Worm (Caenorhabditis elegans): Measurements from ENCODE around the gene F58F12.12.

Gene F58F12.12

DNA sequence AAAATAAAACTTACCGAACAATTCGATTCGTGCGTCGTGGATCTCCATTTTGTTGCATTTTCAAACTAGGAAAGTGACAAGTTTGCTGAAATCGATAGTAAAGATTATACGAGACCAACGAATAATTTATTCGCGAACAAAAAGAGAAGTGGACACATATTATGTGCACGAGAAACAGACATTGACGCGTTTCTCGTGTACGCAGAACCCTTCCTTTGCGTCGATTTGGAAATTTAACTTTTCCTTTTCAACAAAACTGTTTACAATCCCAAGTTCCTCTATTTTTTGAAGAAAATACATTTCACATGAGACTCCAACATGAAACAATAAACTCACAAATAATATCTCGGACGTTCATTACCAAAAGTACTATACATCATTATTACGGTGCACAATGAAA lies 20.1 kb upstream of the F58F12.12 start, which contains the start of gene K10B2.4 (continued):
- TF ChIP-seq sdz-12 (GFP tag; optimal IDR thresholded peaks at IDR 0.05), result no peak
- peak; percentile 7 for TF ChIP-seq spr-3 (GFP tag; optimal IDR thresholded peaks at IDR 0.05)
- peak in 1 of 2 experiments; percentile 8 for TF ChIP-seq hif-1 (tag; optimal IDR thresholded peaks at IDR 0.05)
- TF ChIP-seq jun-1 (tag; optimal IDR thresholded peaks at IDR 0.05), result no peak
- no peak for TF ChIP-seq egl-43 (GFP tag; IDR thresholded peaks at IDR 0.05)
- no peak for TF ChIP-seq zfp-2 (tag; optimal IDR thresholded peaks at IDR 0.05)
- no peak for TF ChIP-seq lin-39 (tag; optimal IDR thresholded peaks at IDR 0.05)
- peak; percentile 36 for TF ChIP-seq lin-13 (GFP tag; optimal IDR thresholded peaks at IDR 0.05)
- TF ChIP-seq nhr-237 (tag; optimal IDR thresholded peaks at IDR 0.05), result no peak
- peak; percentile 46; the same call in 1 of the 2 replicates for TF ChIP-seq ceh-20 (GFP tag; IDR thresholded peaks at IDR 0.05)
- no peak for TF ChIP-seq Y48G9A.11 (GFP tag; IDR thresholded peaks at IDR 0.05)
- TF ChIP-seq dmd-8 (GFP tag; IDR thresholded peaks at IDR 0.05), result no peak
- TF ChIP-seq zfp-3 (GFP tag; conservative IDR thresholded peaks at IDR 0.05), result no peak
- TF ChIP-seq hlh-30 (tag; optimal IDR thresholded peaks at IDR 0.05; ENCODE audit: insufficient read depth), result peak; percentile 53
- TF ChIP-seq nhr-28 (tag; optimal IDR thresholded peaks at IDR 0.05), result peak; percentile 28
- TF ChIP-seq daf-12 (tag; optimal IDR thresholded peaks at IDR 0.05), result no peak
- TF ChIP-seq ceh-32 (tag; optimal IDR thresholded peaks at IDR 0.05; ENCODE audit: poor library complexity), result no peak
- TF ChIP-seq unc-130 (GFP tag; optimal IDR thresholded peaks at IDR 0.05), result no peak
- peak; percentile 27 for TF ChIP-seq ama-1 (optimal IDR thresholded peaks at IDR 0.05)
- no peak for TF ChIP-seq nhr-41 (GFP tag; IDR thresholded peaks at IDR 0.05)
- no peak for TF ChIP-seq unc-62 (GFP tag; optimal IDR thresholded peaks at IDR 0.05 in 1 of 2)
- TF ChIP-seq unc-62 (tag; optimal IDR thresholded peaks at IDR 0.05), result no peak
- no peak for TF ChIP-seq ces-1 (GFP tag; optimal IDR thresholded peaks at IDR 0.05)
- peak; percentile 30 for TF ChIP-seq mxl-3 (GFP tag; optimal IDR thresholded peaks at IDR 0.05)
- no peak for TF ChIP-seq lin-1 (GFP tag; IDR thresholded peaks at IDR 0.05)
- no peak for TF ChIP-seq ceh-62 (tag; optimal IDR thresholded peaks at IDR 0.05)
- peak; percentile 81 for TF ChIP-seq lin-38 (GFP tag; IDR thresholded peaks at IDR 0.05)
- no peak for TF ChIP-seq lin-29 (GFP tag; IDR thresholded peaks at IDR 0.05)
- TF ChIP-seq nhr-11 (tag; optimal IDR thresholded peaks at IDR 0.05), result peak; percentile 8
- peak; percentile 48 for TF ChIP-seq rbr-2 (tag; optimal IDR thresholded peaks at IDR 0.05)
- TF ChIP-seq tag-97 (GFP tag; IDR thresholded peaks at IDR 0.05), result no peak
- TF ChIP-seq ceh-44 (GFP tag; IDR thresholded peaks at IDR 0.05), result no peak
- TF ChIP-seq nhr-76 (tag; optimal IDR thresholded peaks at IDR 0.05), result no peak
- TF ChIP-seq T26A8.4 (GFP tag; IDR thresholded peaks at IDR 0.05), result 0 out of 2 replicates have a peak, but pooled peaks have one; percentile 26
- TF ChIP-seq skn-1 (tag; optimal IDR thresholded peaks at IDR 0.05), result no peak
- TF ChIP-seq daf-19 (GFP tag; conservative IDR thresholded peaks at IDR 0.05), result no peak
- TF ChIP-seq ztf-7 (tag; optimal IDR thresholded peaks at IDR 0.05), result peak; percentile 20
- no peak for TF ChIP-seq vab-7 (GFP tag; IDR thresholded peaks at IDR 0.05)

DNA sequence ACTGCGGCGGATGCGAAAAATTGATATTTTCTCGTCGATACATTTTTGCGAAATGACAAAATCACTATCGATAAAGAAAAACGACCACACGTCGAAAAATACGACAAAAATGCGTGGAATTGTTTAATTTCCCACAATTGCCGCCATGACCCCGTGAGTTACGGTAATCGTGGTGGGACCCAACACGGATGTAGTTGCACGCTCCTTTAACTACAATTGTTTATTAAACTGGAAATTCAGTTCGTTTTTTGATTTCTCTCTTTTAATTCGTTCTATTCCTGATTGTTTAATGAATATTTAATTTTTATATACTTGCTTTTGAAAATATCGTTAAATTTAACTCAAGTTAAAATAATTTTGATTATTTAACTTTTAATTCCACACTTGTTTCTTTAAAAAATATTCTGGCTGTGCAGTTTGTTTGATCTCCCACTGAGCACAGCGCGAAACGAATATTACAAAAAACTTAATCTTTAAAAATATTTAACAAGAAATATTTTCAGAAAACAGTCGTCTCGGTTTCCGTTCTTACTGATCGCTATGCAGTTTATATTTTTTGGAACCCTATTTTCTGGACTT lies 15.6 kb upstream of the F58F12.12 start, which contains the start of the genes ani-2 and clec-88:
Gene ani-2 (minus strand): TSS at position 131 of the 579 bp plus-strand sequence.
Gene clec-88 (plus strand): TSS at position 486 of the 579 bp plus-strand sequence.
- TF ChIP-seq lsy-2 (tag; optimal IDR thresholded peaks at IDR 0.05), result no peak
- no peak for TF ChIP-seq ctbp-1 (GFP tag; IDR thresholded peaks at IDR 0.05)
- TF ChIP-seq nhr-237 (tag; optimal IDR thresholded peaks at IDR 0.05), result no peak
- no peak for TF ChIP-seq nhr-111 (GFP tag; optimal IDR thresholded peaks at IDR 0.05)
- peak; percentile 64 for TF ChIP-seq lin-38 (GFP tag; IDR thresholded peaks at IDR 0.05)
- no peak for TF ChIP-seq F26F4.8 (GFP tag; conservative IDR thresholded peaks at IDR 0.05)
- TF ChIP-seq gei-8 (GFP tag; optimal IDR thresholded peaks at IDR 0.05), result no peak
- TF ChIP-seq sdz-12 (GFP tag; optimal IDR thresholded peaks at IDR 0.05), result no peak
- peak; percentile 87 for TF ChIP-seq unc-130 (GFP tag; optimal IDR thresholded peaks at IDR 0.05)
- TF ChIP-seq mep-1 (tag; optimal IDR thresholded peaks at IDR 0.05), result no peak
- no peak for TF ChIP-seq dpl-1 (GFP tag; optimal IDR thresholded peaks at IDR 0.05)
- TF ChIP-seq mxl-3 (GFP tag; optimal IDR thresholded peaks at IDR 0.05), result no peak
